Fruit fly (Drosophila melanogaster): ENCODE data around the gene Remo.
A peak's percentile ranks its signal among the peaks of the same experiment; 100 is the strongest.

Remo gene

DNA sequence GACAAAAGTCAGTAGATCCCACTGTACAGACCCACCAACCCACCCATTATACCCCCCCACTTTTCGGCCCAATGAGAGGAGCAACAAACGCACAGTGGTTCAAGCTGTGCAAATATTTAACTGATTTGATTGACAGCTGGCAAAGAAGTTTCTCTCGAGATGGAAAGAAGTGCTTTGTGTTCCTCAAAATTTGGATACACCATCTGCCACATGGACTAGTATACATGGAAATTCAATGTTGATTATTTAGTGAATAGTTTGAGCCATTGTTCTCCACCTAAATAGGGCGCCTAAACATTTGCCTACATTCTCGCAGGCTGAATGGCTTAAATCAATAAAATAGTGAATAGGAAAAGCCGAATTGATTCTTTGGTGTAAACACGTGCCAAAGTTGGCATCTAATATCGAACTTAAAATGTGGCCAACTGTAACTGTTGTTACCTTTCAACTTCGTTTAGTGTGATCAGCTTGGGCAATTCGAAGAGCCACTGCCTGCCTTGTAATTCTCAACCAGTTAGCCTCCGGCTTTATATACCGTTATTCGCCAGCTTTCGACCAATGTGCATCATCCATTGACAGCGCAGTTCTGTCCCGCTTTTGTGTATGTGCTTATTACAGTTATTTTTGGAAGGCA, 6.5 kb upstream of the Remo start (continued):
- TF ChIP-seq maf-S (GFP tag; optimal IDR thresholded peaks at IDR 0.05) (peak; percentile 9), vfl (GFP tag; optimal IDR thresholded peaks at IDR 0.05) (no peak), CG4707 (GFP tag; optimal IDR thresholded peaks at IDR 0.05) (peak; percentile 4), Hmr (GFP tag; optimal IDR thresholded peaks at IDR 0.05) (peak; percentile 5), Aef1 (GFP tag; IDR thresholded peaks at IDR 0.05) (no peak), CG31365 (tag; optimal IDR thresholded peaks at IDR 0.05) (no peak), sisA (GFP tag; IDR thresholded peaks at IDR 0.05) (peak; percentile 14; the same call in 1 of the 2 replicates), org-1 (GFP tag; optimal IDR thresholded peaks at IDR 0.05) (peak; percentile 15), stwl (tag; optimal IDR thresholded peaks at IDR 0.05) (no peak), Eip74EF (GFP tag; optimal IDR thresholded peaks at IDR 0.05) (peak in 1 of 2 experiments; percentile 10), gem (tag; optimal IDR thresholded peaks at IDR 0.05) (peak; percentile 17), CG12769 (tag; optimal IDR thresholded peaks at IDR 0.05) (peak; percentile 45), BtbVII (GFP tag; optimal IDR thresholded peaks at IDR 0.05) (peak; percentile 39), CG6765 (GFP tag; optimal IDR thresholded peaks at IDR 0.05) (peak; percentile 26), Ptx1 (GFP tag; IDR thresholded peaks at IDR 0.05) (no peak), Meics (GFP tag; optimal IDR thresholded peaks at IDR 0.05) (peak; percentile 3), zfh2 (GFP tag; optimal IDR thresholded peaks at IDR 0.05) (peak; percentile 1), tx (GFP tag; optimal IDR thresholded peaks at IDR 0.05) (peak; percentile 8), Fer1 (GFP tag; optimal IDR thresholded peaks at IDR 0.05) (peak; percentile 16), CG7556 (GFP tag; optimal IDR thresholded peaks at IDR 0.05) (peak; percentile 6), hth (optimal IDR thresholded peaks at IDR 0.05) (no peak), CG7963 (GFP tag; IDR thresholded peaks at IDR 0.05; ENCODE audit: partially characterized antibody) (no peak), Abd-B (GFP tag; optimal IDR thresholded peaks at IDR 0.05) (no peak), CG9932 (GFP tag; IDR thresholded peaks at IDR 0.05) (0 out of 2 replicates have a peak, but pooled peaks have one; percentile 6), Ets65A (GFP tag) (peak; percentile 36), CG42726 (GFP tag; IDR thresholded peaks at IDR 0.05; ENCODE audit: partially characterized antibody) (0 out of 2 replicates have a peak, but pooled peaks have one; percentile 9), CG11504 (tag; optimal IDR thresholded peaks at IDR 0.05) (no peak), CG4360 (GFP tag; IDR thresholded peaks at IDR 0.05) (no peak), CG7839 (tag; optimal IDR thresholded peaks at IDR 0.05) (peak; percentile 9), dmrt11E (tag; optimal IDR thresholded peaks at IDR 0.05) (no peak)

DNA sequence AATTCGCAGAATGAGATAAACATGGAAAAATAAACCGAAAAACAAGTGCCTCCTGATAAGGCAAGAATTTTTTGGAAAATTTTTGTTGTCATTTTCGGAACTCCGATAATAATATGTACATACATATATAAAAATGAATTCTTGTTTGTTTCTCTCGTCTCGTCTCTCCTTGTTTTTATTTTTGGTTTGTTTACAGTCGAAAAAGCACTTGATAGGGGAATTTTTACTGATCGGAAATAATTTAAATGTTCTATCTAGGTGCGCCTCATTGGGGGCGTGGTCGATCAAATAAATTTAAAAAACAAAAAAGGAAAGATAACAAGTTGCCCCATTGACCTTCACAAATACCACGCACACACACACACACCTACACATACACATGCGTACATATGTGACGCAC, 5.1 kb upstream of the Remo start:
- TF ChIP-seq sob (GFP tag; IDR thresholded peaks at IDR 0.05) (no peak), mirr (GFP tag; optimal IDR thresholded peaks at IDR 0.05) (no peak), pum (GFP tag; optimal IDR thresholded peaks at IDR 0.05) (no peak), so (GFP tag; IDR thresholded peaks at IDR 0.05) (no peak), nau (GFP tag; optimal IDR thresholded peaks at IDR 0.05) (no peak), CG8359 (GFP tag; optimal IDR thresholded peaks at IDR 0.05; ENCODE audit: borderline replicate concordance) (no peak), CG30431 (GFP tag; optimal IDR thresholded peaks at IDR 0.05) (no peak), Dbx (GFP tag; IDR thresholded peaks at IDR 0.05) (no peak), cg (GFP tag; optimal IDR thresholded peaks at IDR 0.05) (peak; percentile 22), CG34376 (GFP tag; optimal IDR thresholded peaks at IDR 0.05) (peak; percentile 15), Bteb2 (GFP tag; optimal IDR thresholded peaks at IDR 0.05) (no peak), CG31224 (GFP tag; IDR thresholded peaks at IDR 0.05) (no peak), chm (GFP tag; IDR thresholded peaks at IDR 0.05) (no peak), tap (tag; optimal IDR thresholded peaks at IDR 0.05) (no peak), CG7963 (GFP tag; IDR thresholded peaks at IDR 0.05; ENCODE audit: partially characterized antibody) (no peak), sd (tag; optimal IDR thresholded peaks at IDR 0.05) (peak; percentile 66), caup (GFP tag; optimal IDR thresholded peaks at IDR 0.05; ENCODE audit: severe bottlenecking) (no peak), org-1 (GFP tag; optimal IDR thresholded peaks at IDR 0.05) (no peak)
